Worm (Caenorhabditis elegans) whole organism, midembryonic: ENCODE results near the gene ZK418.11.
"Not testable (repeated sequence)": the region's sequence is repeated elsewhere in the genome, so short reads cannot be mapped to it uniquely, and the experiment has no call there.

ENCODE experiments used
- T22C8.4 ChIP-seq: fragments of 200-800 bp; sonication (Bioruptor generic); IDR thresholded peaks from 2 replicates; pipeline ENCODE4 v1.3.6; 2022; ENCODE audit warnings: missing genetic modification characterization, missing compliant biosample characterization
- cog-1 ChIP-seq: sonication (generic microtip); optimal IDR thresholded peaks from 2 replicates; lab custom pipeline; 2016; ENCODE audit warnings: missing genetic modification characterization, missing compliant biosample characterization
- flt-1 ChIP-seq: fragments of 200-800 bp; sonication (Bioruptor generic); IDR thresholded peaks from 2 replicates; pipeline ENCODE4 v1.3.6; 2022; ENCODE audit warnings: missing genetic modification characterization, missing compliant biosample characterization
- klf-2 ChIP-seq: fragments of 200-800 bp; sonication (Bioruptor generic); conservative IDR thresholded peaks from 2 replicates; pipeline ENCODE4 v1.3.6; 2022; ENCODE audit warnings: missing genetic modification reagents, missing genetic modification characterization, missing compliant biosample characterization
- med-1 ChIP-seq: sonication (generic microtip); optimal IDR thresholded peaks from 2 replicates; lab custom pipeline; 2017; ENCODE audit warnings: missing genetic modification characterization, mild to moderate bottlenecking, missing compliant biosample characterization, antibody characterized with exemption, missing genetic modification reagents; ENCODE audit not compliant: insufficient read depth
- ref-1 ChIP-seq: fragments of 200-800 bp; sonication (Bioruptor generic); conservative IDR thresholded peaks from 2 replicates; pipeline ENCODE4 v1.3.6; 2022; ENCODE audit warnings: missing genetic modification reagents, missing genetic modification characterization, missing compliant biosample characterization
- tab-1 ChIP-seq: fragments of 200-800 bp; sonication (Bioruptor generic); IDR thresholded peaks from 2 replicates; pipeline ENCODE4 v1.3.6; 2022; ENCODE audit warnings: missing genetic modification characterization, missing compliant biosample characterization
- ztf-23 ChIP-seq: fragments of 200-800 bp; sonication (Bioruptor generic); IDR thresholded peaks from 2 replicates; pipeline ENCODE4 v1.3.6; 2022; ENCODE audit warnings: missing genetic modification reagents, missing genetic modification characterization, missing compliant biosample characterization
- ztf-29 ChIP-seq: fragments of 200-800 bp; sonication (Bioruptor generic); IDR thresholded peaks from 2 replicates; pipeline ENCODE4 v1.3.6; 2022; ENCODE audit warnings: missing genetic modification reagents, missing genetic modification characterization, missing compliant biosample characterization

The ZK418.11 gene

DNA sequence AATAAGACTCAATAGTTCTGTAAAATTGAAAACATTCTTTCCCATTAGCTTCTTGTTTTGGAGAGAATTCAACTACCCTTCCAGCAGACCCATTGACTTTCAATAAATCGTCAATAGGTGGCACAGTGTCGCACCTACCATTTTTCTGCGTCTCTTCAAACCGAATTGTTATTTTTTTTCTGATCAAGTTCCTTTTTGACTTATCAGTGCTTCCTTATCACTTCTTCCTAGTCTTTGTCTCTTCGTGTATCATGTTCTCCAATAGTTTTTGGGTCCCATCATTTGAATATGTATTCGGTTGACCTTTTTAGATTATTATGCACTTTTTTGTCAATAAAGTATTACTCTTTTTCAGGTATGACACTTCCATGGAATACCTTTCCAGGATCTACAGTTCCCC, 7.9 kb downstream of the ZK418.11 start, which contains the start of gene odd-1:
odd-1 (plus strand) TSS at position 349 of the 400 bp plus-strand sequence.
- TF ChIP-seq cog-1 (tag; lab: Kevin White, UChicago) (no peak), med-1 (GFP tag; lab: Kevin White, UChicago) (no peak), tab-1 (GFP tag; lab: Robert Waterston, UW) (no peak), ztf-29 (GFP tag; lab: Robert Waterston, UW) (no peak), klf-2 (GFP tag; lab: Robert Waterston, UW) (no peak), ztf-23 (GFP tag; lab: Robert Waterston, UW) (no peak), flt-1 (GFP tag; lab: Robert Waterston, UW) (no peak), T22C8.4 (GFP tag; lab: Robert Waterston, UW) (no peak), ref-1 (no peak)

DNA sequence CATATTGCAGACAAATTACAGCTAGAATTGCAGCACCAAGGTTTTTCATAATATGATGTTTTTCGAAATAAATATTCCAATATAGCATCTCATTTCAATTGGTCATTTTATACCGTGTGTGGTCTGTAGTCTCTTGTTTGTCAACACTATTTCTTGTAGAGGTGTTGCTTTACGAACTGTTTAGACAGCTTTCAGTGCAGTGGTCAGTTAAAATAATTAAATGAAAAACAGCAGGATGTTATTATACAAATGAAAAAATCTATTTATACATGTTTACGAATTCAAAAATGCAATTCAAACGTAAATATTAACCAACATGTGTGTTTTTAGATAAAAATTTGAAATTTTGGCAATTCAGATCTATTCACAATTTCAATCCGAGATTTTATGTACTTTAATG, 11.7 kb downstream of the ZK418.11 start, which contains the start of gene B0280.7:
B0280.7 (minus strand) TSS at position 101 of the 400 bp plus-strand sequence.
- no peak for TF ChIP-seq flt-1 (GFP tag; lab: Robert Waterston, UW)
- no peak for TF ChIP-seq tab-1 (GFP tag; lab: Robert Waterston, UW)
- no peak for TF ChIP-seq ztf-29 (GFP tag; lab: Robert Waterston, UW)
- TF ChIP-seq klf-2 (GFP tag; lab: Robert Waterston, UW), result no peak
- TF ChIP-seq ref-1, result no peak
- TF ChIP-seq cog-1 (tag; lab: Kevin White, UChicago), result no peak

DNA sequence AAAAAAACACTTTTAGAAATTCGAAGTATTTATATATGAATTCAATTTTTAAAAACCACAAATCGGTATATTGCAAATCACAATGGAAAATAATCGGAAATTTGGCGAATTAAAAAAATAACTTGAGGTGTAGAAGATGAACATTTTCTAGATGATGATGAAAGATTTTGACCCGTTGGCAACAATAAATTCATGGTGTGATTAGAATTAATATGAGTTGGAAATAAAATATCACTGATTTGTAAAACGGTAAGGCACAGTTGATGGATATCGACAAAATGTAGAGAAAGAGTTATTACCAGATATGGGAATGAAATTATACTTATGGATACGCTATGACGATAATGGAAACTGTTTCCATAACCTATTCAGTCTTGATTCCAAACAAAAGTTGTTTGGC, 12.2 kb downstream of the ZK418.11 start:
- no peak for TF ChIP-seq med-1 (GFP tag; lab: Kevin White, UChicago)
- TF ChIP-seq tab-1 (GFP tag; lab: Robert Waterston, UW), result no peak
- no peak for TF ChIP-seq cog-1 (tag; lab: Kevin White, UChicago)
- no peak for TF ChIP-seq ref-1
- TF ChIP-seq ztf-29 (GFP tag; lab: Robert Waterston, UW), result no peak
- TF ChIP-seq T22C8.4 (GFP tag; lab: Robert Waterston, UW), result no peak
- no peak for TF ChIP-seq flt-1 (GFP tag; lab: Robert Waterston, UW)
- no peak for TF ChIP-seq klf-2 (GFP tag; lab: Robert Waterston, UW)
- no peak for TF ChIP-seq ztf-23 (GFP tag; lab: Robert Waterston, UW)

DNA sequence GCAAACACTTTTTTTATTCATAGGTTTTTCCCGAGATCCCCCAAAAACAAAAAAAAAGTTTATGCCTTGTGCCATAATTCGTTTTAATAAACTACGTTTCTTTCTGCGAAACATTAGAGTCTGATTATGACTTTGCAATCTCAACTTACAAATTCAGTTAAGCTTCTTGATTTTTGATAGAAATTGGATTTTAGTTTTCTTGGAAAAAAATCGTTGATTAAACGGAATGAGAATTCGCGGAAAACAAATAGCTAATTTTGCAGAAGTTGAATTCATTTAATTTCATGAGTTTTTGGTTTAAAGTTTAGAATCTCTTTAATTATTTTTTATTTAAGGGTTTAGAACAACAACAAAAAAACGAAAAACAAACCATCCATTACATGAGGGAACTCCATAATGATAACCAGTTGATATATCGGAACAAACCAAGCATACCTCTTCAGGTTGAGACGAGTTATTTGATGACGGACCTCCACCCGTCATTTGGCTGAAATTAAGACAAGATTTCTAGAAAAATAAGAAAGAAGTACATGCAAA, 14.9 kb downstream of the ZK418.11 start, which contains the start of gene nhr-10:
nhr-10 (minus strand) TSS at position 487 of the 537 bp plus-strand sequence.
- no peak for TF ChIP-seq klf-2 (GFP tag; lab: Robert Waterston, UW)
- no peak for TF ChIP-seq tab-1 (GFP tag; lab: Robert Waterston, UW)
- no peak for TF ChIP-seq med-1 (GFP tag; lab: Kevin White, UChicago)

DNA sequence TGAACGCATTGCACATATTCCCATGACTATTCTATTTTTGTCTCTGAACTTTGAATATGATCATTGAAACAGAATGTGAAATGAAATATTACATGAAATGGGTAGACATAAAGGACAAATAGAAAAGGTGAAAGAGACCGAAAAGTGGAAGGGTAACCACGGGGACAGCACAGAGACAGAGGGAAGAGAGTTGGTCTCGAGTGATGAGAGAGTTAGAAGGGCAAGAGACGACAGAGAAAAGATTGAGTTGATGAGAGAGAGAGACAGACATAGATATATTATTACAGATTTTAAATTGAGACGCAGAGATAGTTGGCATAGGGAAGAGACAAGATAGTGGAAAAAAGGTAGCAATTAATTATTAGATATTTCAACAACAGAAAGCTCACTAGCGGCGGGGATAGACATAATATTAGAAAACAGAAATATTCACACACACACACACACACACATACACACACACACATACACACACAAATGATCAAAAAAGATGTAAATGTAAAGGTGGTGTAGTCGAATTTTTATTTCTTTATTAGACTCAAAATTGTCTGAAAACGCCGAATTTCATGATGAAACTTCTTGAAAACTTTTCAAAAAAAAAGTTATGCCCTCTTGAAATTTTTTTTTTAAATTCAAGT, 16.6 kb downstream of the ZK418.11 start:
- TF ChIP-seq cog-1 (tag; lab: Kevin White, UChicago) (peak; percentile 41), flt-1 (GFP tag; lab: Robert Waterston, UW) (no peak)

DNA sequence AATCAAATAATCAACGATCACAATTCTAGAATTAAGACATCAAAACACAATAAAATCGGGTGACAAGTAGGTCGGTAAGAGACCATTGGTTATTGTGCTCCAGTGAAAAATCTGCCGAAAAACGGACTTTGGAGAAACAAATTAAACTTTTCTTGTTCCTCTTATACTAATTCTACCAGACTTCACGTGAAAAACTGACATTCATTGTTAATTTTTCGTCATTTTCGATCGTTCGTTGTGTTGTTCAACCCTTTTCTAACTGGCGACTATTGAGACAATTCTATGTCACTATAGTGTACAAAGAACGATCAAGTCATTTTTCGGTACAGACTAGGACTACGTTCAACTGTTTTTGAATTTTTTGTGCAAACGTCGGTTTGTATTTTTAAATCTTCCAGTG, 20.4 kb downstream of the ZK418.11 start:
- no peak for TF ChIP-seq ztf-29 (GFP tag; lab: Robert Waterston, UW)
- no peak for TF ChIP-seq med-1 (GFP tag; lab: Kevin White, UChicago)
- TF ChIP-seq cog-1 (tag; lab: Kevin White, UChicago), result no peak
- no peak for TF ChIP-seq ref-1
- TF ChIP-seq flt-1 (GFP tag; lab: Robert Waterston, UW), result no peak
- TF ChIP-seq T22C8.4 (GFP tag; lab: Robert Waterston, UW), result no peak
- no peak for TF ChIP-seq tab-1 (GFP tag; lab: Robert Waterston, UW)
- TF ChIP-seq ztf-23 (GFP tag; lab: Robert Waterston, UW), result no peak
- TF ChIP-seq klf-2 (GFP tag; lab: Robert Waterston, UW), result no peak

DNA sequence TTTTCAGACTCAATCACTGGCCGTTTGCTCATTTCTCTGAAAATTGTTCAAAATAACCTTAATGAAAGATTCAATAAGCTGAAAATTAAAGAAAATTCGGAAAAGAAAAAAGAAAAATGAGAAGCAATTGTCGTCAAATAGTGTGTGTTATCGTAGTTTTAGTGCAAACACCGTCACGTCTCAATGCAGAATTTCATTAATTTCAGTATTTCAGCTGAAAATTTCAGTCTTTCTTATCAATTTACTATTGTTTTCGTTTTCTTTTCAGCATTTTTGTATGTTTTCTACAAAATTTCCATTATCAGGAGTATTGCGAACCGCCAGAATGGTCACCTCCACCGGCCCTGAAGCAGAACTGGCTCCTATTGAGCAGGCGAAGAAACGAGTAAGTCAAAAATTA, 22.8 kb downstream of the ZK418.11 start, which contains the start of the genes B0280.9 and rpia-1:
B0280.9 (minus strand) TSS at position 36 of the 400 bp plus-strand sequence.
rpia-1 (plus strand) TSS at position 269 of the 400 bp plus-strand sequence.
- no peak for TF ChIP-seq flt-1 (GFP tag; lab: Robert Waterston, UW)
- TF ChIP-seq tab-1 (GFP tag; lab: Robert Waterston, UW), result no peak
- no peak for TF ChIP-seq ztf-29 (GFP tag; lab: Robert Waterston, UW)
- no peak for TF ChIP-seq ztf-23 (GFP tag; lab: Robert Waterston, UW)
- TF ChIP-seq med-1 (GFP tag; lab: Kevin White, UChicago), result no peak
- no peak for TF ChIP-seq klf-2 (GFP tag; lab: Robert Waterston, UW)

DNA sequence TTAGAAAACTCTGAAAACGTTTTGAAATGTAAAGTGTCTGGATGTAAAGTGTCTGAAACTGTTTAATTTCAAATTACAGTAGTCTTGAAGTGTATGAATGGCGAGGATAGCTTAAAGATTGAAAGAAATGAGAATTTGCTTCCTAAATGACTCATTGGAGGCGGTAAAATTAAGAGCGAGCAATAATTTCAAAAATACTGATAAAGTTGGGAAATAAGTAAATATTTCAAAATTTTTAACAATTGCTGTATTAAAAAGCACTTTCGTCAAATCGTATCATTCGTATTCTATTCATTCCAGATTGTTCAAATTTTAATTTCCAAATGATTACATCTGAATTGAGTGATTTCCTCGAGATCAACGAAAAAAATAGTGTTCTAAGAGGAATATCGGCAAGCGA, 24.3 kb downstream of the ZK418.11 start, which contains the start of gene B0280.2:
B0280.2 (plus strand) TSS at position 301 of the 400 bp plus-strand sequence.
- TF ChIP-seq med-1 (GFP tag; lab: Kevin White, UChicago) (no peak), flt-1 (GFP tag; lab: Robert Waterston, UW) (no peak)

DNA sequence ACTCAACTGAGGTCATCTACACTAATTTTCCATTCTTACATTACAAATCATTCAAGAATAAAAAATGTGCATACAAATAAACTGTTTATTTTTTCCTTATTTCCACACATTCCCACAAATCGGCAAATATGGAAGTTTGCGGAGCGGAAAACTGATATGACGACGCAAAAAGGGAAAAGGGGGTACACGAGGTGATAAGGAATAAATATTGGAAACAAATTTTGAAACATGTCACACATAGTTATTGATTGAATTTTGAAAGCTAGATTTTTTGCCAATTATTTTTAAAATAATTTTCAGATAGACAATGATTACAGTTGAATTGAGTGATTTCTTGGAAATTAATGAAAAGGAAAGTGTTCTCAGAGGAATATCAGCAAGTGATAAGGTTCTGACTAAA, 28.5 kb downstream of the ZK418.11 start, which contains the start of gene viro-2:
viro-2 (plus strand) TSS at position 301 of the 400 bp plus-strand sequence.
- not testable (repeated sequence) for TF ChIP-seq ztf-29, tab-1, flt-1 (GFP tag; lab: Robert Waterston, UW)

DNA sequence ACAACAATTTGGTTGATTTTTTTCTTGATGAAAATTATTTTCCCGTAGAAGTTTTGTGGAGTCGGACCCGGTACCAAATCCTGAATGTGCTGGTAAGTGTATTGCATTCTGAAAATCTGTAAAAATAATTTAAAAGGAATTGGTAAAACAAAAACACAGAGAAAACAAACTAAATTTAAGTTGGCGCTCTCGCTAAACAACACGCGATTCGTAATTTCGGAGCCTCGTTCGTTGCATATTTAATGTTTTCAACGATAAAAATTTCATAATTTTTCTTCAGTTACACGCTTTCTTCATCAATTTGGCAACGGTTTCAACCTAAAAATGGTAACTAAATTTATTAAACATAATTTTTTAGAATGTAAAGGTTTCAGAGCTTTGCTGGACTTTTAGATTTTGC, 33.5 kb downstream of the ZK418.11 start, which contains the start of the genes pot-1 and ggtb-1:
pot-1 (minus strand) TSS at position 120 of the 400 bp plus-strand sequence.
ggtb-1 (plus strand) TSS at position 208 of the 400 bp plus-strand sequence.
- TF ChIP-seq T22C8.4 (GFP tag; lab: Robert Waterston, UW) (no peak), klf-2 (GFP tag; lab: Robert Waterston, UW) (no peak), med-1 (GFP tag; lab: Kevin White, UChicago) (no peak), ref-1 (no peak), cog-1 (tag; lab: Kevin White, UChicago) (no peak), flt-1 (GFP tag; lab: Robert Waterston, UW) (no peak)
